Worm (Caenorhabditis elegans) whole organism, mixed stage, embryonic: Measurements from ENCODE around the gene mcu-1.
A peak's percentile ranks its signal among the peaks of the same experiment; 100 is the strongest.

Experiments
- blmp-1 ChIP-seq: fragments of 150-350 bp; optimal IDR thresholded peaks from 2 replicates; lab custom pipeline; 2014; ENCODE audit warnings: missing biosample characterization, missing genetic modification characterization
- ceh-43 ChIP-seq: fragments of 200-800 bp; sonication (Bioruptor generic); optimal IDR thresholded peaks from 2 replicates; lab custom pipeline; 2018; ENCODE audit warnings: mild to moderate bottlenecking, missing genetic modification characterization, moderate library complexity, missing compliant biosample characterization
- ces-1 ChIP-seq: fragments of 150-350 bp; optimal IDR thresholded peaks from 2 replicates; lab custom pipeline; 2014; ENCODE audit warnings: missing biosample characterization, missing genetic modification reagents, missing genetic modification characterization
- drap-1 ChIP-seq: fragments of 200-800 bp; sonication (Bioruptor generic); optimal IDR thresholded peaks from 3 replicates; lab custom pipeline; 2018; ENCODE audit warnings: mild to moderate bottlenecking, missing genetic modification characterization, missing compliant biosample characterization
- elt-1 ChIP-seq: sonication (generic microtip); optimal IDR thresholded peaks from 2 replicates; lab custom pipeline; 2017; ENCODE audit warnings: missing genetic modification characterization, mild to moderate bottlenecking, missing compliant biosample characterization, antibody characterized with exemption, moderate library complexity, borderline replicate concordance; ENCODE audit not compliant: insufficient read depth
- elt-3 ChIP-seq: fragments of 150-350 bp; optimal IDR thresholded peaks from 2 replicates; lab custom pipeline; 2014; ENCODE audit warnings: missing biosample characterization, missing genetic modification characterization
- ham-2 ChIP-seq: fragments of 200-800 bp; sonication (Bioruptor generic); optimal IDR thresholded peaks from 2 replicates; lab custom pipeline; 2018; ENCODE audit warnings: mild to moderate bottlenecking, missing genetic modification characterization, missing compliant biosample characterization
- mls-2 ChIP-seq: sonication (generic microtip); optimal IDR thresholded peaks from 2 replicates; lab custom pipeline; 2016; ENCODE audit warnings: mild to moderate bottlenecking, missing genetic modification characterization, moderate library complexity, missing compliant biosample characterization
- nhr-76 ChIP-seq: sonication (generic microtip); optimal IDR thresholded peaks from 2 replicates; lab custom pipeline; 2017; ENCODE audit warnings: missing biosample characterization, missing genetic modification characterization
- snpc-4 ChIP-seq: fragments of 150-350 bp; optimal IDR thresholded peaks from 2 replicates; lab custom pipeline; 2014; ENCODE audit warnings: missing biosample characterization, missing genetic modification characterization
- unc-39 ChIP-seq: fragments of 150-350 bp; optimal IDR thresholded peaks from 2 replicates; lab custom pipeline; 2014; ENCODE audit warnings: missing biosample characterization, missing genetic modification characterization
- unc-62 ChIP-seq: fragments of 150-350 bp; optimal IDR thresholded peaks from 2 replicates; lab custom pipeline; 2014; ENCODE audit warnings: missing biosample characterization, missing genetic modification reagents, missing genetic modification characterization
- zip-8 ChIP-seq: fragments of 150-350 bp; optimal IDR thresholded peaks from 2 replicates; lab custom pipeline; 2014; ENCODE audit warnings: missing biosample characterization, missing genetic modification characterization
- ztf-11 ChIP-seq: fragments of 150-350 bp; optimal IDR thresholded peaks from 2 replicates; lab custom pipeline; 2014; ENCODE audit warnings: missing biosample characterization, missing genetic modification characterization

ce11 chrIV:5924241-5924640 lies 14.8 kb downstream of the mcu-1 start:
- no peak for TF ChIP-seq unc-62 (GFP tag; lab: Kevin White, UChicago)
- TF ChIP-seq nhr-76: no peak
- TF ChIP-seq ztf-11: no peak
- TF ChIP-seq unc-39 (tag; lab: Kevin White, UChicago): no peak
- TF ChIP-seq elt-3 (tag; lab: Kevin White, UChicago): no peak
- no peak for TF ChIP-seq drap-1 (GFP tag; lab: Kevin White, UChicago)
- no peak for TF ChIP-seq ceh-43 (GFP tag; lab: Kevin White, UChicago)
- no peak for TF ChIP-seq ces-1 (GFP tag; lab: Kevin White, UChicago)
- TF ChIP-seq elt-1 (tag; lab: Kevin White, UChicago): peak; percentile 13
- TF ChIP-seq blmp-1: no peak
- TF ChIP-seq snpc-4 (tag; lab: Kevin White, UChicago): no peak
- TF ChIP-seq mls-2: no peak
- TF ChIP-seq ham-2: no peak
- no peak for TF ChIP-seq zip-8 (tag; lab: Kevin White, UChicago)
